Fruit fly (Drosophila melanogaster): Measurements from ENCODE around the gene ush.
A peak's percentile ranks its signal among the peaks of the same experiment; 100 is the strongest.

The ush gene

DNA sequence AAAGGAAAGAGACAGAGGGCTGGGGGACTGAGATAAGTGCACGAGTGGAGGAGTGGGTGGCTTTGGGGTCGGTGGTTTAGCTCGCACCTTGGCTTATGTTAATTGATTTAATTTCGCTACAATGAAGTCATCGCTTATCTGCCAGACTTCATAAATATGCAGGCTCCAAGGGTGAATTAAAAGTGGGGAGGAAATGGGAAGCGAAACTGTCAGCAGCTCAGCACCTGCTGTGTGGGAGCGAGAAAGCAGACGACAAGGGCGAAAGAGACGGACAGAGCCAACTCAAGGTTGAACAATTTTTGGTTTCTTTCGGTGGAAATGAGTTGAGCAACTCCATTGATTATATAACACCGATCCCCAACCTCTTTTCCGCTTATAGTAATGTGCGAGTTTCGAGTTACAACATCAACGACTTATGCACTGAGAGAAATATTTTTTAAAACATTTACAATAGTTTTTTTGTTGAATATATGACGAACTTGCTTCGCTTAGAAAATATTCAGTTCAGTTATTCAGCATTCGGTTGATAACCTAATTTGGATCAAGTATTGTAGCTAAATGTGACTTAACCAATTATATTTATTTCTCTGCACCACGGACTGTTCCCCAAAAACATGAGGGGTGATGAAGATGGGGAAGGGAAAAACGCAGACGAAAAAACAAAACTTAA lies 44.4 kb downstream of the ush start (continued):
- TF ChIP-seq net (GFP tag; optimal IDR thresholded peaks at IDR 0.05): peak; percentile 43
- TF ChIP-seq CG6808 (GFP tag; optimal IDR thresholded peaks at IDR 0.05): no peak
- peak; percentile 66 for TF ChIP-seq CG34406 (GFP tag; optimal IDR thresholded peaks at IDR 0.05)
- peak; percentile 38 for TF ChIP-seq CG16779 (tag; optimal IDR thresholded peaks at IDR 0.05)
- peak; percentile 25 for TF ChIP-seq fd59A (GFP tag; optimal IDR thresholded peaks at IDR 0.05)
- TF ChIP-seq CG3032 (tag; optimal IDR thresholded peaks at IDR 0.05): no peak
- TF ChIP-seq CG8632 (GFP tag; optimal IDR thresholded peaks at IDR 0.05): peak; percentile 68
- TF ChIP-seq CG15336 (GFP tag; IDR thresholded peaks at IDR 0.05): peak; percentile 53
- peak; percentile 43 for TF ChIP-seq lz (GFP tag; optimal IDR thresholded peaks at IDR 0.05)
- TF ChIP-seq CG1621 (tag; optimal IDR thresholded peaks at IDR 0.05): peak; percentile 33
- TF ChIP-seq fd85E (GFP tag; optimal IDR thresholded peaks at IDR 0.05): no peak
- peak; percentile 40 for TF ChIP-seq Smox (GFP tag; optimal IDR thresholded peaks at IDR 0.05)
- TF ChIP-seq Hr38 (GFP tag; optimal IDR thresholded peaks at IDR 0.05): no peak
- TF ChIP-seq CG7368 (GFP tag; optimal IDR thresholded peaks at IDR 0.05): peak; percentile 45
- peak; percentile 47 for TF ChIP-seq Ets21C (GFP tag; optimal IDR thresholded peaks at IDR 0.05)
- peak; percentile 78 for TF ChIP-seq pdm3 (GFP tag; optimal IDR thresholded peaks at IDR 0.05)
- peak; percentile 62 for TF ChIP-seq esn (GFP tag; optimal IDR thresholded peaks at IDR 0.05)
- TF ChIP-seq CG31627 (GFP tag; optimal IDR thresholded peaks at IDR 0.05): peak; percentile 57
- peak; percentile 37 for TF ChIP-seq Sox14 (GFP tag; optimal IDR thresholded peaks at IDR 0.05)
- peak; percentile 65 for TF ChIP-seq Met (GFP tag; optimal IDR thresholded peaks at IDR 0.05)
- TF ChIP-seq Ets96B (tag; optimal IDR thresholded peaks at IDR 0.05): peak; percentile 61
- peak; percentile 13 for TF ChIP-seq CG32006 (GFP tag; optimal IDR thresholded peaks at IDR 0.05)
- peak; percentile 49 for TF ChIP-seq Sox102F (GFP tag; optimal IDR thresholded peaks at IDR 0.05)
- no peak for TF ChIP-seq CG11762 (GFP tag; optimal IDR thresholded peaks at IDR 0.05; ENCODE audit: insufficient read depth)
- peak; percentile 70 for TF ChIP-seq svp (GFP tag)
- TF ChIP-seq salr (GFP tag; optimal IDR thresholded peaks at IDR 0.05): peak in 1 of 2 experiments; percentile 25
- no peak for TF ChIP-seq CG6276 (GFP tag; optimal IDR thresholded peaks at IDR 0.05)
- TF ChIP-seq CG4318 (GFP tag; optimal IDR thresholded peaks at IDR 0.05): no peak
- no peak for TF ChIP-seq Blimp-1 (GFP tag; optimal IDR thresholded peaks at IDR 0.05)
- TF ChIP-seq achi (GFP tag; optimal IDR thresholded peaks at IDR 0.05): peak; percentile 68
- TF ChIP-seq CG10669 (GFP tag; optimal IDR thresholded peaks at IDR 0.05): peak; percentile 11
- peak; percentile 59 for TF ChIP-seq acj6 (GFP tag; optimal IDR thresholded peaks at IDR 0.05)
- TF ChIP-seq Eip78C (GFP tag): peak; percentile 93
- peak; percentile 51 for TF ChIP-seq Hr4 (GFP tag; optimal IDR thresholded peaks at IDR 0.05)
- TF ChIP-seq dsx (GFP tag; optimal IDR thresholded peaks at IDR 0.05; ENCODE audit: poor library complexity, severe bottlenecking): no peak
- TF ChIP-seq Eip93F (GFP tag; optimal IDR thresholded peaks at IDR 0.05): no peak
- TF ChIP-seq vri (GFP tag; optimal IDR thresholded peaks at IDR 0.05): peak; percentile 59
- peak; percentile 75 for TF ChIP-seq Eip75B (GFP tag; optimal IDR thresholded peaks at IDR 0.05)

DNA sequence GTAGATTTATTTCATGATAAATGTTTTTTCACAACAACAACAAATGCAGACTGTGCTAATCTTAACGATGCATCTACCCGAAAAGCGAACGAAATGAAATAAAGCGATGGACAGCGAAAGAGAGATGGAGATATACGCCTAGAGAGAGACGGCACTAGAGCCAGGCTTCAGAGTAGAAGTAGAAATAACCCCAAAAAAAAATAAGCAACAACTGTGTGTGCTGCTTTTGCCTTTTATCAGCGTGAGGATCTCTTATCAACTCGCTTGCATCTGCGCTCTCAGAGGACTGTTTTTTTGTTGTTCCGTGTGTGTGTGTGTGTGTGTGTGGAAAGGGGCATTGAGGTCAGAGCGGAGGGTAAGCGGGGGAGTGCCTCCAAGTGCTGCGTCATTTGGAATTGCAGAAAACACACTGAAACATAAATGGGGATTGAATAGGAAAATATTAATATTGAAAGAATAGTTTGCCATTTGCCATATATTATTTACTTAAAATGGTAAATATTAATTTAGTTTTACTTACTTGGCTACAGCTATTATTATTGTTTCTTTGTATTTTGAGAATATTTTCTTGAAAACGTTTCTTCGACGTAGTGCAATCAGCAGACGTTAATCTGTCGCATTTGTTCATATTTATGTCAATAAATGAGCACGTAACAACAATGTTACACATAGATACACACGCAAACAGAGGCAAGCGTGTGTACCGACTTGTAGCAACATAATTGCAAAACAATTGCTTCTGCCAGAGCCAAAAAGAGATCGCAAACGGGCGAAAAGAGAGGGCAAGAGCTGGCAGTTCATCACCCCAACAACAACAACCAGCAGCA lies 45.2 kb downstream of the ush start:
- TF ChIP-seq fkh (GFP tag; optimal IDR thresholded peaks at IDR 0.05) (no peak), CG8119 (GFP tag; IDR thresholded peaks at IDR 0.05) (no peak), salr (GFP tag; optimal IDR thresholded peaks at IDR 0.05) (no peak), lz (GFP tag; optimal IDR thresholded peaks at IDR 0.05) (no peak), CG31627 (GFP tag; optimal IDR thresholded peaks at IDR 0.05) (no peak), Sox102F (GFP tag; optimal IDR thresholded peaks at IDR 0.05) (no peak), Met (GFP tag; optimal IDR thresholded peaks at IDR 0.05) (no peak), net (GFP tag; optimal IDR thresholded peaks at IDR 0.05) (no peak), Blimp-1 (GFP tag; optimal IDR thresholded peaks at IDR 0.05) (no peak), svp (GFP tag) (peak; percentile 78), Ets96B (tag; optimal IDR thresholded peaks at IDR 0.05) (no peak), Eip78C (GFP tag) (peak; percentile 62), achi (GFP tag; optimal IDR thresholded peaks at IDR 0.05) (no peak), CG11762 (GFP tag; optimal IDR thresholded peaks at IDR 0.05; ENCODE audit: insufficient read depth) (no peak), dsx (GFP tag; optimal IDR thresholded peaks at IDR 0.05; ENCODE audit: poor library complexity, severe bottlenecking) (peak; percentile 54), CG6163 (GFP tag; IDR thresholded peaks at IDR 0.05) (0 out of 3 replicates have a peak, but pooled peaks have one; percentile 2), cyc (GFP tag; optimal IDR thresholded peaks at IDR 0.05) (no peak), CG3032 (tag; optimal IDR thresholded peaks at IDR 0.05) (no peak), Lpt (GFP tag; optimal IDR thresholded peaks at IDR 0.05) (no peak), CG4318 (GFP tag; optimal IDR thresholded peaks at IDR 0.05) (no peak), CG34406 (GFP tag; optimal IDR thresholded peaks at IDR 0.05) (no peak), Hr39 (GFP tag; optimal IDR thresholded peaks at IDR 0.05) (no peak), eg (GFP tag; IDR thresholded peaks at IDR 0.05) (no peak), CG6854 (GFP tag; optimal IDR thresholded peaks at IDR 0.05) (no peak), CG6276 (GFP tag; optimal IDR thresholded peaks at IDR 0.05) (no peak), fd85E (GFP tag; optimal IDR thresholded peaks at IDR 0.05) (no peak)
